Fruit fly (Drosophila melanogaster): ENCODE results near the gene CG13102.

Gene CG13102

DNA sequence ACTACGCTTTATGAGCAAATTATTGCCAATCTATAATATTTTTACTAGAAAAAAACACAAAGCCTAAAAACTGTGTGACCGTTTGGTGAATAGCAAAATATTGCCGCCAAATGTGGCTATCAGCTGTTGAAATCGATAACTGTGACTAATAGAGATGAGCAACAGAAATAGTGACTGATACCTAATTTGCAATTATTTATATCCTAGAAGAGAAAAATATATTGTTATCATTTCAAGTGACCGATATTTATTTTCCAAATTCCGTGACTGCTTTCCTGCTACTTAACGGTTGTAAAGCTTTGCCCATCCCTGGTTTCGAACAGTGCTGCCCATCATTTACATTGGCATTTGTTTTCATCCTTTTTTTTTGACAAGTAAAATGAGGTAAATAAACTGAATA is 14.7 kb upstream of the CG13102 start, which contains the start of the genes alien and CG18661 (continued):
- TF ChIP-seq CG11456 (GFP tag; IDR thresholded peaks at IDR 0.05) (peak; percentile 94), CG8478 (optimal IDR thresholded peaks at IDR 0.05) (no peak), vnd (GFP tag; IDR thresholded peaks at IDR 0.05; ENCODE audit: partially characterized antibody) (peak; percentile 60; the same call in 2 of the 3 replicates), tap (tag; optimal IDR thresholded peaks at IDR 0.05) (no peak), CG10321 (GFP tag; IDR thresholded peaks at IDR 0.05) (peak; percentile 66), mam (GFP tag; optimal IDR thresholded peaks at IDR 0.05) (peak; percentile 98), abd-A (tag; optimal IDR thresholded peaks at IDR 0.05) (no peak), CG18262 (tag; optimal IDR thresholded peaks at IDR 0.05) (no peak), NfI (GFP tag; optimal IDR thresholded peaks at IDR 0.05) (peak; percentile 95), Sry-δ (GFP tag; optimal IDR thresholded peaks at IDR 0.05) (peak; percentile 88), dati (GFP tag; IDR thresholded peaks at IDR 0.05) (no peak), Dip3 (GFP tag; optimal IDR thresholded peaks at IDR 0.05) (peak; percentile 95), CG31224 (GFP tag; IDR thresholded peaks at IDR 0.05) (peak; percentile 74), Atf6 (GFP tag; IDR thresholded peaks at IDR 0.05) (peak; percentile 87), CG34376 (GFP tag; optimal IDR thresholded peaks at IDR 0.05) (peak; percentile 4), maf-S (GFP tag; optimal IDR thresholded peaks at IDR 0.05) (peak; percentile 93), seq (GFP tag; IDR thresholded peaks at IDR 0.05) (peak; percentile 84), lilli (GFP tag; optimal IDR thresholded peaks at IDR 0.05) (peak; percentile 96), CG33213 (GFP tag; optimal IDR thresholded peaks at IDR 0.05) (peak; percentile 88), CG11696 (GFP tag; IDR thresholded peaks at IDR 0.05) (peak; percentile 50; the same call in 1 of the 2 replicates), hth (optimal IDR thresholded peaks at IDR 0.05) (no peak), CG14860 (GFP tag; IDR thresholded peaks at IDR 0.05; ENCODE audit: partially characterized antibody) (peak; percentile 43; the same call in 1 of the 3 replicates), Sox100B (GFP tag; optimal IDR thresholded peaks at IDR 0.05) (peak; percentile 49), CG13287 (GFP tag; IDR thresholded peaks at IDR 0.05; ENCODE audit: partially characterized antibody) (peak; percentile 81), CG5245 (GFP tag; optimal IDR thresholded peaks at IDR 0.05) (peak; percentile 28), TFAM (GFP tag; optimal IDR thresholded peaks at IDR 0.05) (no peak), E2f2 (GFP tag; IDR thresholded peaks at IDR 0.05) (peak; percentile 66), tio (GFP tag; optimal IDR thresholded peaks at IDR 0.05) (peak; percentile 36), bigmax (GFP tag; optimal IDR thresholded peaks at IDR 0.05) (no peak), CG7556 (GFP tag; optimal IDR thresholded peaks at IDR 0.05) (peak; percentile 30), grn (GFP tag; optimal IDR thresholded peaks at IDR 0.05) (peak; percentile 69), CG32772 (GFP tag; IDR thresholded peaks at IDR 0.05) (peak; percentile 91), z (GFP tag; IDR thresholded peaks at IDR 0.05) (no peak), Mrtf (GFP tag; IDR thresholded peaks at IDR 0.05) (peak; percentile 81), dan (GFP tag; IDR thresholded peaks at IDR 0.05) (0 out of 2 replicates have a peak, but pooled peaks have one; percentile 13), CG2116 (GFP tag; optimal IDR thresholded peaks at IDR 0.05) (peak; percentile 69), yki (optimal IDR thresholded peaks at IDR 0.05) (peak; percentile 3), Nf-YA (GFP tag; IDR thresholded peaks at IDR 0.05) (peak; percentile 83), CG14667 (GFP tag; IDR thresholded peaks at IDR 0.05) (peak; percentile 80), vfl (GFP tag; optimal IDR thresholded peaks at IDR 0.05) (peak; percentile 71), Eip74EF (GFP tag; optimal IDR thresholded peaks at IDR 0.05) (no peak), CG17328 (GFP tag; IDR thresholded peaks at IDR 0.05) (peak; percentile 66; the same call in 1 of the 2 replicates), gro (GFP tag; optimal IDR thresholded peaks at IDR 0.05) (peak; percentile 65), HLH54F (GFP tag; optimal IDR thresholded peaks at IDR 0.05) (peak; percentile 82), mirr (GFP tag; optimal IDR thresholded peaks at IDR 0.05) (peak; percentile 23), CG2875 (GFP tag; optimal IDR thresholded peaks at IDR 0.05) (peak; percentile 11), zen (tag; optimal IDR thresholded peaks at IDR 0.05) (peak; percentile 66), nmo (GFP tag; optimal IDR thresholded peaks at IDR 0.05) (peak; percentile 82), pita (GFP tag; optimal IDR thresholded peaks at IDR 0.05) (no peak), CG31388 (GFP tag; optimal IDR thresholded peaks at IDR 0.05) (no peak), Optix (GFP tag; IDR thresholded peaks at IDR 0.05) (peak; percentile 95), CG6654 (GFP tag; optimal IDR thresholded peaks at IDR 0.05) (no peak), Ets65A (GFP tag) (peak; percentile 98)
